Worm (Caenorhabditis elegans): ENCODE measurements around the gene srxa-9.

srxa-9 gene

ce11 chrX:15794977-15795376, 48.2 kb downstream of the srxa-9 start, which contains the start of gene Y7A5A.10:
Gene Y7A5A.10 (minus strand): TSS chrX:15795077.
- TF ChIP-seq K12H6.12 (tag; optimal IDR thresholded peaks at IDR 0.05): no peak
- no peak for TF ChIP-seq egrh-3 (GFP tag; IDR thresholded peaks at IDR 0.05)
- no peak for TF ChIP-seq dox-1 (GFP tag; IDR thresholded peaks at IDR 0.05)
- TF ChIP-seq nfya-1 (tag; optimal IDR thresholded peaks at IDR 0.05; ENCODE audit: borderline replicate concordance, insufficient read depth): no peak
- no peak for TF ChIP-seq nhr-80 (tag; optimal IDR thresholded peaks at IDR 0.05)
- no peak for TF ChIP-seq akir-1 (GFP tag; optimal IDR thresholded peaks at IDR 0.05)
- no peak for TF ChIP-seq somi-1 (GFP tag; optimal IDR thresholded peaks at IDR 0.05)
- TF ChIP-seq hrde-1 (tag; optimal IDR thresholded peaks at IDR 0.05; ENCODE audit: borderline replicate concordance): no peak

ce11 chrX:15796633-15797032, 49.8 kb downstream of the srxa-9 start:
- TF ChIP-seq nhr-179 (tag; optimal IDR thresholded peaks at IDR 0.05) (no peak), B0035.1 (tag; optimal IDR thresholded peaks at IDR 0.05) (no peak), lin-40 (tag; optimal IDR thresholded peaks at IDR 0.05) (no peak), rec-8 (tag; optimal IDR thresholded peaks at IDR 0.05) (no peak), unc-130 (GFP tag; optimal IDR thresholded peaks at IDR 0.05) (no peak), die-1 (tag; optimal IDR thresholded peaks at IDR 0.05) (peak; percentile 11), egl-44 (GFP tag; IDR thresholded peaks at IDR 0.05) (no peak), dox-1 (GFP tag; IDR thresholded peaks at IDR 0.05) (peak; percentile 33; the same call in 1 of the 2 replicates), D2030.7 (GFP tag; IDR thresholded peaks at IDR 0.05) (peak; percentile 49; the same call in 1 of the 2 replicates), madf-3 (GFP tag; IDR thresholded peaks at IDR 0.05) (no peak), mcd-1 (GFP tag; IDR thresholded peaks at IDR 0.05) (0 out of 2 replicates have a peak, but pooled peaks have one; percentile 23), T26A5.8 (tag; optimal IDR thresholded peaks at IDR 0.05) (no peak), B0261.1 (tag; optimal IDR thresholded peaks at IDR 0.05) (peak; percentile 66), snpc-3.4 (tag; optimal IDR thresholded peaks at IDR 0.05) (no peak), ztf-26 (tag; optimal IDR thresholded peaks at IDR 0.05) (peak; percentile 78), let-607 (tag; optimal IDR thresholded peaks at IDR 0.05) (no peak), madf-6 (GFP tag; IDR thresholded peaks at IDR 0.05) (0 out of 2 replicates have a peak, but pooled peaks have one; percentile 25), him-1 (tag; optimal IDR thresholded peaks at IDR 0.05) (peak; percentile 4), F57C9.4 (tag; optimal IDR thresholded peaks at IDR 0.05) (no peak), K11D2.4 (GFP tag; IDR thresholded peaks at IDR 0.05) (no peak), ztf-18 (tag; optimal IDR thresholded peaks at IDR 0.05) (no peak), lag-1 (GFP tag; IDR thresholded peaks at IDR 0.05) (no peak), snpc-4 (GFP tag; optimal IDR thresholded peaks at IDR 0.05) (peak; percentile 35), snpc-4 (tag; optimal IDR thresholded peaks at IDR 0.05) (peak in 1 of 4 experiments; percentile 70), F49E8.2 (tag; optimal IDR thresholded peaks at IDR 0.05; ENCODE audit: insufficient read depth) (no peak), efl-1 (GFP tag; optimal IDR thresholded peaks at IDR 0.05) (no peak), C17E4.6 (GFP tag; IDR thresholded peaks at IDR 0.05) (no peak), chd-7 (tag; optimal IDR thresholded peaks at IDR 0.05) (no peak), lin-26 (GFP tag; IDR thresholded peaks at IDR 0.05) (peak; percentile 70; the same call in 1 of the 2 replicates), rpc-1 (optimal IDR thresholded peaks at IDR 0.05) (peak; percentile 61), rpc-1 (tag; optimal IDR thresholded peaks at IDR 0.05) (peak; percentile 74), nhr-27 (tag; optimal IDR thresholded peaks at IDR 0.05) (no peak), rcor-1 (GFP tag; IDR thresholded peaks at IDR 0.05) (no peak), Y95B8A.8 (GFP tag; IDR thresholded peaks at IDR 0.05) (no peak), atf-7 (tag; optimal IDR thresholded peaks at IDR 0.05) (no peak), pbrm-1 (GFP tag; IDR thresholded peaks at IDR 0.05) (peak; percentile 40; the same call in 1 of the 2 replicates), akir-1 (GFP tag; optimal IDR thresholded peaks at IDR 0.05) (no peak), mes-4 (tag; optimal IDR thresholded peaks at IDR 0.05) (no peak), Y53G8AR.9 (GFP tag; conservative IDR thresholded peaks at IDR 0.05) (no peak), lsy-27 (tag; optimal IDR thresholded peaks at IDR 0.05; ENCODE audit: borderline replicate concordance, insufficient read depth) (no peak), ekl-4 (GFP tag; IDR thresholded peaks at IDR 0.05) (0 out of 2 replicates have a peak, but pooled peaks have one; percentile 38)

Measured in whole organism, young adult.